Worm (Caenorhabditis elegans) whole organism, late embryonic: ENCODE results near the gene F35A5.2.

ENCODE experiments used
- K09A11.1 ChIP-seq: sonication (generic microtip); optimal IDR thresholded peaks from 2 replicates; lab custom pipeline; 2017; ENCODE audit warnings: antibody characterized with exemption, mild to moderate bottlenecking, missing genetic modification characterization, missing compliant biosample characterization; ENCODE audit not compliant: insufficient read depth
- ama-1 ChIP-seq: fragments of 150-350 bp; optimal IDR thresholded peaks from 2 replicates; lab custom pipeline; 2014
- ceh-24 ChIP-seq: sonication (generic microtip); optimal IDR thresholded peaks from 2 replicates; lab custom pipeline; 2016; ENCODE audit warnings: mild to moderate bottlenecking, missing genetic modification characterization, missing compliant biosample characterization
- ceh-31 ChIP-seq: sonication (generic microtip); optimal IDR thresholded peaks from 2 replicates; lab custom pipeline; 2016; ENCODE audit warnings: missing genetic modification characterization, missing compliant biosample characterization
- elt-2 ChIP-seq: sonication (generic microtip); optimal IDR thresholded peaks from 2 replicates; lab custom pipeline; 2016; ENCODE audit warnings: missing genetic modification reagents, missing genetic modification characterization, missing compliant biosample characterization
- hlh-30 ChIP-seq: sonication (generic microtip); optimal IDR thresholded peaks from 2 replicates; lab custom pipeline; 2017; ENCODE audit warnings: antibody characterized with exemption, missing genetic modification characterization, missing compliant biosample characterization; ENCODE audit not compliant: insufficient read depth
- lim-6 ChIP-seq: sonication (generic microtip); optimal IDR thresholded peaks from 2 replicates; lab custom pipeline; 2016; ENCODE audit warnings: missing genetic modification characterization, missing compliant biosample characterization
- odd-2 ChIP-seq: sonication (generic microtip); optimal IDR thresholded peaks from 2 replicates; lab custom pipeline; 2017; ENCODE audit warnings: antibody characterized with exemption, mild to moderate bottlenecking, missing genetic modification characterization, missing compliant biosample characterization
- ref-2 ChIP-seq: sonication (generic microtip); optimal IDR thresholded peaks from 2 replicates; lab custom pipeline; 2016; ENCODE audit warnings: missing genetic modification characterization, missing compliant biosample characterization
- sdc-2 ChIP-seq: sonication (generic microtip); optimal IDR thresholded peaks from 2 replicates; lab custom pipeline; 2016; ENCODE audit warnings: missing genotype, missing genetic modification characterization, missing compliant biosample characterization
- tbx-7 ChIP-seq: sonication (generic microtip); optimal IDR thresholded peaks from 2 replicates; lab custom pipeline; 2016; ENCODE audit warnings: missing genotype, missing genetic modification characterization, missing compliant biosample characterization
- unc-55 ChIP-seq: sonication (generic microtip); optimal IDR thresholded peaks from 2 replicates; lab custom pipeline; 2017; ENCODE audit warnings: missing biosample characterization, missing genetic modification reagents, missing genetic modification characterization

DNA sequence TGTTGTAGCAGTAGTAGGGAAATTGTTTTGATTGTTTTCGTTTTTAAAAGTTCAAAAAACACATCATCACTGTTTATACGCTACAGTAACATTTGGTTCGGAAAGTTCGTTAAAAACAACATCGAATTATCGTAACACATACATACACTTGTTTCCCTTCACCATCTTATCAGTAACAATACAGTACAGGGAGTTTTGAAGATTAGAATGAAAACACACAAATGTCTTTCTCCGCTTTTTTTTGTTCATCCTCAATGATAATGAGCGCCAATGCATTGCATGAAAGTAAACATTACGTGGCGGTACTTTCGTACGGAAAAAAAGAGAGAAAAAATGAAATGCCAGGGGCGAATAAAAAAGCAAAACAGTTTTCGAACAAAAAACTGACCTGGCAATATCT, 24.7 kb downstream of the F35A5.2 start:
- no peak for TF ChIP-seq ceh-24 (tag; lab: Kevin White, UChicago)
- TF ChIP-seq K09A11.1 (tag; lab: Kevin White, UChicago), result no peak
- TF ChIP-seq ceh-31 (tag; lab: Kevin White, UChicago), result no peak
- no peak for TF ChIP-seq odd-2
- no peak for TF ChIP-seq hlh-30
- TF ChIP-seq ama-1 (lab: Kevin White, UChicago), result no peak
- TF ChIP-seq ref-2, result no peak
- peak; percentile 55 for TF ChIP-seq elt-2 (tag; lab: Kevin White, UChicago)
- no peak for TF ChIP-seq sdc-2 (tag; lab: Kevin White, UChicago)
- TF ChIP-seq tbx-7, result no peak
- TF ChIP-seq lim-6 (tag; lab: Kevin White, UChicago), result no peak
- no peak for TF ChIP-seq unc-55
